Worm (Caenorhabditis elegans) whole organism, L4 larva: ENCODE measurements around the gene cdc-48.1.

Source experiments
- F26F4.8 ChIP-seq: fragments of 200-800 bp; sonication (Bioruptor generic); conservative IDR thresholded peaks from 2 replicates; pipeline ENCODE4 v1.3.6; 2022; ENCODE audit warnings: missing genetic modification characterization, missing compliant biosample characterization
- F37D6.2 ChIP-seq: sonication (generic microtip); optimal IDR thresholded peaks from 2 replicates; lab custom pipeline; 2016; ENCODE audit warnings: mild to moderate bottlenecking, missing genetic modification characterization, missing compliant biosample characterization
- ZK337.2 ChIP-seq: fragments of 200-800 bp; sonication (Bioruptor generic); IDR thresholded peaks from 2 replicates; pipeline ENCODE4 v1.3.6; 2022; ENCODE audit warnings: missing genetic modification reagents, missing genetic modification characterization, missing compliant biosample characterization
- aha-1 ChIP-seq: fragments of 150-350 bp; peaks from one replicate; lab custom pipeline; 2014; ENCODE audit warnings: missing biosample characterization, missing genetic modification characterization
- aly-2 ChIP-seq: sonication (generic microtip); optimal IDR thresholded peaks from 2 replicates; lab custom pipeline; 2018; ENCODE audit warnings: missing biosample characterization, missing genetic modification characterization
- ama-1 ChIP-seq: fragments of 150-350 bp; optimal IDR thresholded peaks from 2 replicates; lab custom pipeline; 2014; ENCODE audit warnings: inconsistent platforms, mixed read lengths
- ceh-32 ChIP-seq: sonication (generic microtip); optimal IDR thresholded peaks from 2 replicates; lab custom pipeline; 2016; ENCODE audit warnings: mild to moderate bottlenecking, missing genetic modification characterization, missing compliant biosample characterization; ENCODE audit not compliant: poor library complexity
- ceh-44 ChIP-seq: fragments of 200-800 bp; sonication (Bioruptor generic); IDR thresholded peaks from 2 replicates; pipeline ENCODE4 v1.3.6; 2022; ENCODE audit warnings: missing genetic modification reagents, missing genetic modification characterization, missing compliant biosample characterization
- ceh-62 ChIP-seq: sonication (generic microtip); optimal IDR thresholded peaks from 2 replicates; lab custom pipeline; 2017; ENCODE audit warnings: missing biosample characterization, missing genetic modification characterization
- ces-1 ChIP-seq: fragments of 150-350 bp; sonication (generic microtip); optimal IDR thresholded peaks from 4 replicates; lab custom pipeline; 2014; ENCODE audit warnings: missing biosample characterization, missing genetic modification reagents, missing genetic modification characterization
- cey-2 ChIP-seq: sonication (generic microtip); optimal IDR thresholded peaks from 3 replicates; lab custom pipeline; 2017; ENCODE audit warnings: missing genetic modification characterization, mild to moderate bottlenecking, missing compliant biosample characterization, antibody characterized with exemption, borderline replicate concordance; ENCODE audit not compliant: insufficient read depth
- daf-8 ChIP-seq: fragments of 200-800 bp; sonication (Bioruptor generic); IDR thresholded peaks from 2 replicates; pipeline ENCODE4 v1.3.6; 2022; ENCODE audit warnings: missing genetic modification characterization, missing compliant biosample characterization
- dpl-1 ChIP-seq: fragments of 150-350 bp; optimal IDR thresholded peaks from 2 replicates; lab custom pipeline; 2014; ENCODE audit warnings: missing biosample characterization, missing genetic modification reagents, missing genetic modification characterization
- duxl-1 ChIP-seq: sonication (generic microtip); optimal IDR thresholded peaks from 2 replicates; lab custom pipeline; 2016; ENCODE audit warnings: mild to moderate bottlenecking, missing genetic modification characterization, moderate library complexity, missing compliant biosample characterization; ENCODE audit not compliant: poor library complexity
- egl-27 ChIP-seq: sonication (generic microtip); optimal IDR thresholded peaks from 3 replicates; lab custom pipeline; 2017; ENCODE audit warnings: missing biosample characterization, missing genetic modification reagents, missing genetic modification characterization
- egl-43 ChIP-seq: fragments of 200-800 bp; sonication (Bioruptor generic); IDR thresholded peaks from 2 replicates; pipeline ENCODE4 v1.3.6; 2022; ENCODE audit warnings: missing genetic modification reagents, missing genetic modification characterization, missing compliant biosample characterization
- fkh-10 ChIP-seq: fragments of 150-350 bp; optimal IDR thresholded peaks from 2 replicates; lab custom pipeline; 2014; ENCODE audit warnings: missing biosample characterization, missing genetic modification reagents, missing genetic modification characterization
- fos-1 ChIP-seq: fragments of 150-350 bp; optimal IDR thresholded peaks from 2 replicates; lab custom pipeline; 2014; ENCODE audit warnings: missing biosample characterization, missing genetic modification characterization
- hif-1 ChIP-seq, 2 experiments: sonication (generic microtip); optimal IDR thresholded peaks; 2 replicates each; lab custom pipeline; 2016 to 2017; ENCODE audit warnings: missing compliant biosample characterization in 2 of 2, missing genetic modification characterization in 2 of 2, missing genetic modification reagents in 2 of 2, missing genotype in 2 of 2, mild to moderate bottlenecking in 1 of 2
- jun-1 ChIP-seq: fragments of 150-350 bp; optimal IDR thresholded peaks from 2 replicates; lab custom pipeline; 2014; ENCODE audit warnings: missing biosample characterization, missing genetic modification reagents, missing genetic modification characterization
- lim-7 ChIP-seq: fragments of 200-800 bp; sonication (Bioruptor generic); IDR thresholded peaks from 2 replicates; pipeline ENCODE4 v1.3.6; 2022; ENCODE audit warnings: missing genetic modification characterization, missing compliant biosample characterization
- lin-1 ChIP-seq: fragments of 200-800 bp; sonication (Bioruptor generic); IDR thresholded peaks from 2 replicates; pipeline ENCODE4 v1.3.6; 2022; ENCODE audit warnings: missing genetic modification reagents, missing genetic modification characterization, missing compliant biosample characterization
- lin-13 ChIP-seq: fragments of 150-350 bp; optimal IDR thresholded peaks from 2 replicates; lab custom pipeline; 2014; ENCODE audit warnings: missing biosample characterization, missing genetic modification reagents, missing genetic modification characterization
- lin-38 ChIP-seq: fragments of 200-800 bp; sonication (Bioruptor generic); IDR thresholded peaks from 2 replicates; pipeline ENCODE4 v1.3.6; 2022; ENCODE audit warnings: missing genetic modification reagents, missing genetic modification characterization, missing compliant biosample characterization
- lin-39 ChIP-seq: fragments of 150-350 bp; optimal IDR thresholded peaks from 2 replicates; lab custom pipeline; 2014; ENCODE audit warnings: missing biosample characterization, missing genetic modification reagents, missing genetic modification characterization
- lsy-2 ChIP-seq, 2 experiments: fragments of 150-350 bp in 1 of 2; sonication (generic microtip) in 1 of 2; optimal IDR thresholded peaks; 2 replicates each; lab custom pipeline; 2014 to 2017; ENCODE audit warnings: missing biosample characterization in 2 of 2, missing genetic modification characterization in 2 of 2
- mdl-1 ChIP-seq, 2 experiments: fragments of 150-350 bp in 1 of 2; sonication (generic microtip) in 1 of 2; optimal IDR thresholded peaks; 2 replicates each; lab custom pipeline; 2014 to 2017; ENCODE audit warnings: missing biosample characterization in 2 of 2, missing genetic modification characterization in 2 of 2
- mep-1 ChIP-seq: fragments of 150-350 bp; sonication (generic microtip); optimal IDR thresholded peaks from 3 replicates; lab custom pipeline; 2014; ENCODE audit warnings: missing biosample characterization, missing genetic modification characterization
- nhr-10 ChIP-seq: fragments of 150-350 bp; optimal IDR thresholded peaks from 2 replicates; lab custom pipeline; 2014; ENCODE audit warnings: missing biosample characterization, missing genetic modification characterization
- nhr-111 ChIP-seq: fragments of 200-800 bp; sonication (Bioruptor generic); optimal IDR thresholded peaks from 2 replicates; lab custom pipeline; 2018; ENCODE audit warnings: mild to moderate bottlenecking, missing genetic modification characterization, missing compliant biosample characterization
- nhr-25 ChIP-seq: sonication (generic microtip); optimal IDR thresholded peaks from 2 replicates; lab custom pipeline; 2017; ENCODE audit warnings: missing genetic modification characterization, mild to moderate bottlenecking, missing compliant biosample characterization, antibody characterized with exemption, moderate library complexity, borderline replicate concordance; ENCODE audit not compliant: insufficient read depth
- nhr-42 ChIP-seq: fragments of 200-800 bp; sonication (Bioruptor generic); IDR thresholded peaks from 2 replicates; pipeline ENCODE4 v1.3.6; 2022; ENCODE audit warnings: missing genetic modification characterization, missing compliant biosample characterization
- nhr-48 ChIP-seq: sonication (generic microtip); optimal IDR thresholded peaks from 2 replicates; lab custom pipeline; 2016; ENCODE audit warnings: mild to moderate bottlenecking, missing genetic modification characterization, missing compliant biosample characterization
- nhr-6 ChIP-seq: fragments of 150-350 bp; optimal IDR thresholded peaks from 2 replicates; lab custom pipeline; 2014; ENCODE audit warnings: missing biosample characterization, missing genetic modification characterization
- nhr-76 ChIP-seq: fragments of 150-350 bp; optimal IDR thresholded peaks from 2 replicates; lab custom pipeline; 2014; ENCODE audit warnings: missing biosample characterization, missing genetic modification characterization
- nhr-77 ChIP-seq: fragments of 150-350 bp; optimal IDR thresholded peaks from 2 replicates; lab custom pipeline; 2014; ENCODE audit warnings: missing biosample characterization, missing genetic modification characterization
- pqm-1 ChIP-seq: sonication (generic microtip); optimal IDR thresholded peaks from 2 replicates; lab custom pipeline; 2017; ENCODE audit warnings: missing biosample characterization, missing genetic modification characterization
- saeg-2 ChIP-seq: fragments of 200-800 bp; sonication (Bioruptor generic); IDR thresholded peaks from 2 replicates; pipeline ENCODE4 v1.3.6; 2022; ENCODE audit warnings: missing genetic modification reagents, missing genetic modification characterization, missing compliant biosample characterization
- sdz-12 ChIP-seq: fragments of 200-800 bp; sonication (Bioruptor generic); optimal IDR thresholded peaks from 2 replicates; lab custom pipeline; 2018; ENCODE audit warnings: mild to moderate bottlenecking, missing genetic modification characterization, missing compliant biosample characterization
- set-16 ChIP-seq: fragments of 200-800 bp; sonication (Bioruptor generic); IDR thresholded peaks from 2 replicates; pipeline ENCODE4 v1.3.6; 2022; ENCODE audit warnings: missing genetic modification reagents, missing genetic modification characterization, missing compliant biosample characterization
- spr-3 ChIP-seq: fragments of 200-800 bp; sonication (Bioruptor generic); optimal IDR thresholded peaks from 2 replicates; lab custom pipeline; 2018; ENCODE audit warnings: mild to moderate bottlenecking, missing genetic modification characterization, missing compliant biosample characterization
- tag-97 ChIP-seq: fragments of 200-800 bp; sonication (Bioruptor generic); IDR thresholded peaks from 2 replicates; pipeline ENCODE4 v1.3.6; 2022; ENCODE audit warnings: missing genetic modification characterization, missing compliant biosample characterization
- tra-1 ChIP-seq: fragments of 200-800 bp; sonication (Bioruptor generic); IDR thresholded peaks from 2 replicates; pipeline ENCODE4 v1.3.6; 2022; ENCODE audit warnings: missing genetic modification reagents, missing genetic modification characterization, missing compliant biosample characterization
- unc-130 ChIP-seq: sonication (generic microtip); optimal IDR thresholded peaks from 2 replicates; lab custom pipeline; 2016; ENCODE audit warnings: missing genetic modification reagents, missing genetic modification characterization, missing compliant biosample characterization
- vab-7 ChIP-seq: fragments of 200-800 bp; sonication (Bioruptor generic); IDR thresholded peaks from 2 replicates; pipeline ENCODE4 v1.3.6; 2022; ENCODE audit warnings: missing genetic modification reagents, missing genetic modification characterization, missing compliant biosample characterization
- zag-1 ChIP-seq: fragments of 150-350 bp; optimal IDR thresholded peaks from 2 replicates; lab custom pipeline; 2014; ENCODE audit warnings: missing biosample characterization, missing genetic modification characterization
- zfp-2 ChIP-seq: sonication (generic microtip); optimal IDR thresholded peaks from 2 replicates; lab custom pipeline; 2016; ENCODE audit warnings: mild to moderate bottlenecking, missing genetic modification characterization, missing compliant biosample characterization
- ztf-11 ChIP-seq: fragments of 150-350 bp; optimal IDR thresholded peaks from 2 replicates; lab custom pipeline; 2014; ENCODE audit warnings: missing biosample characterization, missing genetic modification characterization

The cdc-48.1 gene

ce11 chrII:10556550-10557205 is 6.5 kb downstream of the cdc-48.1 start (continued):
- no peak for TF ChIP-seq nhr-42 (GFP tag; lab: Robert Waterston, UW)
- TF ChIP-seq cey-2 (tag; lab: Kevin White, UChicago) = no peak
- TF ChIP-seq dpl-1 = no peak
- no peak for TF ChIP-seq nhr-25
- TF ChIP-seq lin-39 (tag; lab: Kevin White, UChicago) = no peak
- TF ChIP-seq unc-130 (GFP tag; lab: Kevin White, UChicago) = no peak
- no peak for TF ChIP-seq lin-1 (GFP tag; lab: Robert Waterston, UW)
- TF ChIP-seq ces-1 = no peak
- peak; percentile 8 for TF ChIP-seq aha-1
- no peak for TF ChIP-seq fkh-10
- TF ChIP-seq ztf-11 (tag; lab: Kevin White, UChicago) = no peak
- no peak; the same call in 1 of the 2 replicates for TF ChIP-seq lin-38 (GFP tag; lab: Robert Waterston, UW)
- TF ChIP-seq nhr-10 (tag; lab: Kevin White, UChicago) = peak; percentile 31
- peak; percentile 48 for TF ChIP-seq pqm-1 (tag; lab: Kevin White, UChicago)
- no peak for TF ChIP-seq lsy-2 (tag; optimal IDR thresholded peaks at IDR 0.05; lab: Kevin White, UChicago)
- no peak for TF ChIP-seq daf-8 (GFP tag; lab: Robert Waterston, UW)
- TF ChIP-seq nhr-111 (GFP tag; lab: Kevin White, UChicago) = no peak
- TF ChIP-seq egl-43 (GFP tag; lab: Robert Waterston, UW) = peak; percentile 54; the same call in 1 of the 2 replicates
- TF ChIP-seq, all 104 proteins: peak for 18

- peak; percentile 3; the same call in 1 of the 2 replicates for TF ChIP-seq egl-43 (GFP tag; lab: Robert Waterston, UW)
- TF ChIP-seq lin-13 (GFP tag; lab: Kevin White, UChicago) = peak; percentile 44
- no peak for TF ChIP-seq jun-1
- no peak for TF ChIP-seq zag-1 (tag; lab: Kevin White, UChicago)
- peak; percentile 49 for TF ChIP-seq nhr-77 (tag; lab: Kevin White, UChicago)
- no peak for TF ChIP-seq tag-97
- TF ChIP-seq ama-1 = peak; percentile 57
- TF ChIP-seq unc-130 (GFP tag; lab: Kevin White, UChicago) = no peak
- no peak for TF ChIP-seq F37D6.2 (tag; lab: Kevin White, UChicago)
- peak; percentile 56 for TF ChIP-seq tra-1 (GFP tag; lab: Robert Waterston, UW)
- no peak for TF ChIP-seq aly-2 (tag; lab: Kevin White, UChicago)
- TF ChIP-seq spr-3 (GFP tag; lab: Kevin White, UChicago) = no peak
- peak in 1 of 2 experiments; percentile 49 for TF ChIP-seq hif-1 (tag; optimal IDR thresholded peaks at IDR 0.05; lab: Kevin White, UChicago)
- TF ChIP-seq nhr-42 (GFP tag; lab: Robert Waterston, UW) = no peak
- no peak for TF ChIP-seq F26F4.8 (GFP tag; lab: Robert Waterston, UW)
- no peak for TF ChIP-seq nhr-6
- TF ChIP-seq lim-7 (GFP tag; lab: Robert Waterston, UW) = no peak
- TF ChIP-seq ztf-11 (tag; lab: Kevin White, UChicago) = no peak
- no peak for TF ChIP-seq set-16 (GFP tag; lab: Robert Waterston, UW)
- peak; percentile 5 for TF ChIP-seq pqm-1 (tag; lab: Kevin White, UChicago)
- TF ChIP-seq duxl-1 = peak; percentile 57
- TF ChIP-seq vab-7 (GFP tag; lab: Robert Waterston, UW) = 0 out of 2 replicates have a peak, but pooled peaks have one; percentile 23
- TF ChIP-seq dpl-1 = peak; percentile 17
- TF ChIP-seq nhr-48 (tag; lab: Kevin White, UChicago) = peak; percentile 69
- no peak for TF ChIP-seq ZK337.2 (GFP tag; lab: Robert Waterston, UW)
- TF ChIP-seq sdz-12 = no peak
- TF ChIP-seq saeg-2 (GFP tag; lab: Robert Waterston, UW) = peak; percentile 70
- TF ChIP-seq ceh-62 (tag; lab: Kevin White, UChicago) = no peak
- no peak for TF ChIP-seq nhr-76 (tag; lab: Kevin White, UChicago)
- peak; percentile 72 for TF ChIP-seq mep-1
- no peak for TF ChIP-seq egl-27 (tag; lab: Kevin White, UChicago)
- peak; percentile 48 for TF ChIP-seq lin-38 (GFP tag; lab: Robert Waterston, UW)
- peak; percentile 43 to 47 for TF ChIP-seq mdl-1 (tag; optimal IDR thresholded peaks at IDR 0.05; lab: Kevin White, UChicago)
- TF ChIP-seq ceh-44 (GFP tag; lab: Robert Waterston, UW) = no peak
- TF ChIP-seq fos-1 = no peak
- TF ChIP-seq zfp-2 (tag; lab: Kevin White, UChicago) = no peak
- TF ChIP-seq ceh-32 (tag; lab: Kevin White, UChicago) = no peak
Measured at ce11 chrII:10555484-10556075, 7.6 kb downstream of the cdc-48.1 start.
